Fruit fly (Drosophila melanogaster): ENCODE results near the gene CG2116.
A peak's percentile ranks its signal among the peaks of the same experiment; 100 is the strongest.

Gene CG2116

dm6 chrX:8115717-8116311 is 13.8 kb upstream of the CG2116 start, which contains the start of gene Gclc (continued):
- TF ChIP-seq Scr (GFP tag; IDR thresholded peaks at IDR 0.05; ENCODE audit: partially characterized antibody) (peak; percentile 39), CG6272 (GFP tag; IDR thresholded peaks at IDR 0.05) (no peak), PHDP (tag; optimal IDR thresholded peaks at IDR 0.05) (no peak), CG17912 (GFP tag; optimal IDR thresholded peaks at IDR 0.05) (no peak), CG4730 (GFP tag; IDR thresholded peaks at IDR 0.05) (no peak), Dref (GFP tag; IDR thresholded peaks at IDR 0.05) (peak; percentile 60), CG6765 (GFP tag; optimal IDR thresholded peaks at IDR 0.05) (no peak), ranshi (GFP tag; IDR thresholded peaks at IDR 0.05) (no peak), her (GFP tag; optimal IDR thresholded peaks at IDR 0.05) (no peak), CG4360 (GFP tag; IDR thresholded peaks at IDR 0.05) (no peak), CG10267 (tag; optimal IDR thresholded peaks at IDR 0.05) (peak; percentile 36), Jarid2 (GFP tag; optimal IDR thresholded peaks at IDR 0.05) (peak; percentile 56), nmo (GFP tag; optimal IDR thresholded peaks at IDR 0.05) (no peak), CG2712 (tag; optimal IDR thresholded peaks at IDR 0.05) (no peak), mld (GFP tag; IDR thresholded peaks at IDR 0.05; ENCODE audit: partially characterized antibody) (no peak), bowl (GFP tag; IDR thresholded peaks at IDR 0.05) (no peak), TFAM (GFP tag; optimal IDR thresholded peaks at IDR 0.05) (no peak), MBD-R2 (GFP tag; IDR thresholded peaks at IDR 0.05) (no peak; the same call in 1 of the 2 replicates), CG3847 (GFP tag; IDR thresholded peaks at IDR 0.05) (0 out of 2 replicates have a peak, but pooled peaks have one; percentile 30), Hey (tag; optimal IDR thresholded peaks at IDR 0.05) (no peak), CG9932 (GFP tag; IDR thresholded peaks at IDR 0.05) (peak; percentile 13; the same call in 1 of the 2 replicates), eyg (GFP tag; optimal IDR thresholded peaks at IDR 0.05) (no peak), CG4820 (GFP tag; optimal IDR thresholded peaks at IDR 0.05) (no peak), CG32772 (GFP tag; IDR thresholded peaks at IDR 0.05) (no peak), CG16813 (GFP tag; IDR thresholded peaks at IDR 0.05; ENCODE audit: partially characterized antibody) (peak; percentile 29; the same call in 1 of the 3 replicates), CG7357 (GFP tag; IDR thresholded peaks at IDR 0.05) (no peak), tin (GFP tag; optimal IDR thresholded peaks at IDR 0.05) (no peak), run (tag; optimal IDR thresholded peaks at IDR 0.05) (no peak), rib (GFP tag; IDR thresholded peaks at IDR 0.05) (no peak), CG4404 (GFP tag; IDR thresholded peaks at IDR 0.05) (no peak), jigr1 (GFP tag; IDR thresholded peaks at IDR 0.05) (no peak), salm (tag; optimal IDR thresholded peaks at IDR 0.05) (no peak), CG9876 (GFP tag; optimal IDR thresholded peaks at IDR 0.05) (no peak), CG4328 (GFP tag; optimal IDR thresholded peaks at IDR 0.05) (no peak), CG3065 (GFP tag; optimal IDR thresholded peaks at IDR 0.05) (no peak), pzg (GFP tag; optimal IDR thresholded peaks at IDR 0.05) (peak; percentile 59), ci (GFP tag; IDR thresholded peaks at IDR 0.05) (0 out of 3 replicates have a peak, but pooled peaks have one; percentile 37), unc-4 (GFP tag; IDR thresholded peaks at IDR 0.05; ENCODE audit: partially characterized antibody) (peak; percentile 52; the same call in 1 of the 2 replicates), grau (tag; optimal IDR thresholded peaks at IDR 0.05) (no peak), Mad (GFP tag; optimal IDR thresholded peaks at IDR 0.05) (no peak), shn (GFP tag; optimal IDR thresholded peaks at IDR 0.05) (no peak), Deaf1 (tag; optimal IDR thresholded peaks at IDR 0.05) (no peak), Doc3 (GFP tag; IDR thresholded peaks at IDR 0.05; ENCODE audit: partially characterized antibody) (0 out of 3 replicates have a peak, but pooled peaks have one; percentile 35), tgo (GFP tag; IDR thresholded peaks at IDR 0.05) (no peak), pfk (GFP tag; optimal IDR thresholded peaks at IDR 0.05) (no peak), Lhr (GFP tag; optimal IDR thresholded peaks at IDR 0.05) (no peak), CG10462 (GFP tag; optimal IDR thresholded peaks at IDR 0.05) (no peak), CG12391 (tag; optimal IDR thresholded peaks at IDR 0.05) (no peak), CG18599 (GFP tag; optimal IDR thresholded peaks at IDR 0.05) (no peak), CG15269 (tag; optimal IDR thresholded peaks at IDR 0.05) (no peak)
